Worm (Caenorhabditis elegans): ENCODE data around the gene col-110.
A peak's percentile ranks its signal among the peaks of the same experiment; 100 is the strongest.

col-110 gene

ce11 chrIV:4565882-4566281 lies 43.6 kb downstream of the col-110 start:
- no peak for TF ChIP-seq ceh-100 (GFP tag; IDR thresholded peaks at IDR 0.05)
- TF ChIP-seq rcor-1 (GFP tag; IDR thresholded peaks at IDR 0.05), result no peak
- TF ChIP-seq ztf-6 (GFP tag; IDR thresholded peaks at IDR 0.05), result no peak
- no peak for TF ChIP-seq nhr-27 (tag; optimal IDR thresholded peaks at IDR 0.05)
- no peak for TF ChIP-seq egl-18 (GFP tag; IDR thresholded peaks at IDR 0.05)
- TF ChIP-seq fkh-3 (tag; optimal IDR thresholded peaks at IDR 0.05), result no peak
- no peak for TF ChIP-seq let-526 (GFP tag; IDR thresholded peaks at IDR 0.05)
- no peak for TF ChIP-seq lin-54 (GFP tag; optimal IDR thresholded peaks at IDR 0.05)
- TF ChIP-seq cebp-1 (GFP tag; IDR thresholded peaks at IDR 0.05), result no peak
- TF ChIP-seq cebp-1 (tag; optimal IDR thresholded peaks at IDR 0.05), result no peak
- no peak for TF ChIP-seq madf-10 (tag; optimal IDR thresholded peaks at IDR 0.05)
- no peak for TF ChIP-seq zim-3 (tag; optimal IDR thresholded peaks at IDR 0.05)
- no peak for TF ChIP-seq C17E4.6 (GFP tag; IDR thresholded peaks at IDR 0.05)
- TF ChIP-seq egl-44 (GFP tag; IDR thresholded peaks at IDR 0.05), result no peak
- TF ChIP-seq Y56A3A.18 (GFP tag; IDR thresholded peaks at IDR 0.05), result no peak
- no peak for TF ChIP-seq nfyb-1 (GFP tag; IDR thresholded peaks at IDR 0.05)
- TF ChIP-seq Y67H2A.10 (GFP tag; conservative IDR thresholded peaks at IDR 0.05), result no peak
- TF ChIP-seq ceh-79 (tag; optimal IDR thresholded peaks at IDR 0.05), result no peak
- TF ChIP-seq him-1 (tag; optimal IDR thresholded peaks at IDR 0.05), result no peak
- TF ChIP-seq F52B5.7 (tag; optimal IDR thresholded peaks at IDR 0.05), result no peak
- no peak for TF ChIP-seq lin-40 (tag; optimal IDR thresholded peaks at IDR 0.05)

ce11 chrIV:4564541-4564940 lies 44.9 kb downstream of the col-110 start:
- no peak for TF ChIP-seq F52B5.7 (tag; optimal IDR thresholded peaks at IDR 0.05)

- no peak for TF ChIP-seq lin-54 (GFP tag; optimal IDR thresholded peaks at IDR 0.05)
- TF ChIP-seq let-607 (tag; optimal IDR thresholded peaks at IDR 0.05), result peak in 1 of 2 experiments; percentile 7
- TF ChIP-seq nhr-80 (tag; optimal IDR thresholded peaks at IDR 0.05), result peak; percentile 82
These were observed 46.8 kb downstream of the col-110 start, which contains the start of gene igeg-1 for ce11 chrIV:4562599-4563116. TSS of gene igeg-1 (plus strand) at chrIV:4562649.

- TF ChIP-seq rec-8 (tag; optimal IDR thresholded peaks at IDR 0.05), result no peak
- peak; percentile 33 for TF ChIP-seq nhr-80 (tag; optimal IDR thresholded peaks at IDR 0.05)
- no peak for TF ChIP-seq dpff-1 (tag; optimal IDR thresholded peaks at IDR 0.05)
- TF ChIP-seq hsf-1 (GFP tag; IDR thresholded peaks at IDR 0.05), result no peak
- TF ChIP-seq tbx-9 (tag; optimal IDR thresholded peaks at IDR 0.05; ENCODE audit: borderline replicate concordance), result no peak
- TF ChIP-seq mel-28 (tag; optimal IDR thresholded peaks at IDR 0.05; ENCODE audit: borderline replicate concordance), result no peak
- TF ChIP-seq T07F8.4 (tag; optimal IDR thresholded peaks at IDR 0.05), result no peak
- no peak for TF ChIP-seq tbp1 (GFP tag; optimal IDR thresholded peaks at IDR 0.05)
These were observed 50.3 kb downstream of the col-110 start for ce11 chrIV:4559160-4559559.
